Fruit fly (Drosophila melanogaster) whole organism, embryonic: ENCODE measurements around the gene CG17666.

ENCODE experiments used
- ATbp ChIP-seq: fragments of 200-800 bp; sonication (Bioruptor generic); optimal IDR thresholded peaks from 2 replicates; lab custom pipeline; 2017; ENCODE audit warnings: missing biosample characterization, mild to moderate bottlenecking, missing genetic modification characterization, missing genetic modification reagents
- Atf-2 ChIP-seq: fragments of 200-800 bp; sonication (Bioruptor generic); optimal IDR thresholded peaks from 2 replicates; lab custom pipeline; 2016; ENCODE audit warnings: missing biosample characterization, missing genetic modification characterization
- CG11456 ChIP-seq: fragments of 200-800 bp; sonication (Bioruptor generic); IDR thresholded peaks from 3 replicates; pipeline ENCODE4 v1.3.6; 2022; ENCODE audit warnings: missing biosample characterization, missing genetic modification characterization
- CG12769 ChIP-seq: fragments of 200-800 bp; sonication (Bioruptor generic); optimal IDR thresholded peaks from 2 replicates; lab custom pipeline; 2019; ENCODE audit warnings: missing biosample characterization, mild to moderate bottlenecking, missing genetic modification characterization, moderate library complexity
- CG14710 ChIP-seq: fragments of 200-800 bp; sonication (Bioruptor generic); optimal IDR thresholded peaks from 3 replicates; lab custom pipeline; 2019; ENCODE audit warnings: missing biosample characterization, mild to moderate bottlenecking, missing genetic modification characterization, moderate library complexity
- CG16813 ChIP-seq: fragments of 200-800 bp; sonication (Bioruptor generic); IDR thresholded peaks from 3 replicates; pipeline ENCODE4 v1.3.6; 2022; ENCODE audit warnings: missing biosample characterization, missing genetic modification characterization; ENCODE audit not compliant: partially characterized antibody
- CG17361 ChIP-seq: fragments of 200-800 bp; sonication (Bioruptor generic); IDR thresholded peaks from 3 replicates; pipeline ENCODE4 v1.3.6; 2022; ENCODE audit warnings: missing biosample characterization, missing genetic modification characterization
- CG17385 ChIP-seq: fragments of 200-800 bp; sonication (Bioruptor generic); optimal IDR thresholded peaks from 3 replicates; lab custom pipeline; 2018; ENCODE audit warnings: missing biosample characterization, mild to moderate bottlenecking, missing genetic modification characterization
- CG17568 ChIP-seq: fragments of 200-800 bp; sonication (Bioruptor generic); optimal IDR thresholded peaks from 2 replicates; lab custom pipeline; 2018; ENCODE audit warnings: missing biosample characterization, mild to moderate bottlenecking, missing genetic modification characterization, moderate library complexity
- CG32767 ChIP-seq: fragments of 200-800 bp; sonication (Bioruptor generic); IDR thresholded peaks from 2 replicates; pipeline ENCODE4 v1.3.6; 2022; ENCODE audit warnings: missing biosample characterization, missing genetic modification characterization
- CG34376 ChIP-seq: fragments of 200-800 bp; sonication (Bioruptor generic); optimal IDR thresholded peaks from 2 replicates; lab custom pipeline; 2018; ENCODE audit warnings: missing biosample characterization, mild to moderate bottlenecking, missing genetic modification characterization
- CG43689 ChIP-seq: fragments of 200-800 bp; sonication (Bioruptor generic); IDR thresholded peaks from 2 replicates; pipeline ENCODE4 v1.3.6; 2022; ENCODE audit warnings: missing biosample characterization, missing genetic modification characterization
- CG4424 ChIP-seq: fragments of 200-800 bp; sonication (Bioruptor generic); optimal IDR thresholded peaks from 3 replicates; lab custom pipeline; 2016; ENCODE audit warnings: missing biosample characterization, missing genetic modification characterization
- CG6654 ChIP-seq: fragments of 200-800 bp; sonication (Bioruptor generic); optimal IDR thresholded peaks from 2 replicates; lab custom pipeline; 2017; ENCODE audit warnings: missing biosample characterization, mild to moderate bottlenecking, missing genetic modification characterization
- CG6791 ChIP-seq: fragments of 200-800 bp; sonication (Bioruptor generic); IDR thresholded peaks from 3 replicates; pipeline ENCODE4 v1.3.6; 2022; ENCODE audit warnings: missing biosample characterization, missing genetic modification characterization; ENCODE audit not compliant: partially characterized antibody
- CG7786 ChIP-seq: fragments of 200-800 bp; sonication (Bioruptor generic); optimal IDR thresholded peaks from 2 replicates; lab custom pipeline; 2016; ENCODE audit warnings: missing biosample characterization, missing genetic modification characterization
- CG7963 ChIP-seq: fragments of 200-800 bp; sonication (Bioruptor generic); IDR thresholded peaks from 3 replicates; pipeline ENCODE4 v1.3.6; 2022; ENCODE audit warnings: missing biosample characterization, missing genetic modification characterization; ENCODE audit not compliant: partially characterized antibody
- CG8089 ChIP-seq: fragments of 200-800 bp; sonication (Bioruptor generic); optimal IDR thresholded peaks from 3 replicates; lab custom pipeline; 2016; ENCODE audit warnings: missing biosample characterization, missing genetic modification characterization
- Doc3 ChIP-seq: fragments of 200-800 bp; sonication (Bioruptor generic); IDR thresholded peaks from 3 replicates; pipeline ENCODE4 v1.3.6; 2022; ENCODE audit warnings: missing biosample characterization, missing genetic modification characterization; ENCODE audit not compliant: partially characterized antibody
- ERR ChIP-seq: fragments of 200-800 bp; sonication (Bioruptor generic); optimal IDR thresholded peaks from 2 replicates; lab custom pipeline; 2016; ENCODE audit warnings: missing biosample characterization, missing genetic modification characterization
- Ets65A ChIP-seq: fragments of 200-800 bp; sonication (Bioruptor generic); peaks from one replicate; lab custom pipeline; 2016; ENCODE audit warnings: missing biosample characterization, missing genetic modification characterization
- Hr78 ChIP-seq, 2 experiments: fragments of 200-800 bp in 1 of 2; fragments of >200 bp in 1 of 2; sonication (Bioruptor generic) in 1 of 2; optimal IDR thresholded peaks; 2 replicates each; lab custom pipeline; 2017 to 2019; ENCODE audit warnings: missing biosample characterization in 2 of 2, missing genetic modification characterization in 2 of 2, mild to moderate bottlenecking in 1 of 2, moderate library complexity in 1 of 2
- Lpt ChIP-seq: fragments of >200 bp; optimal IDR thresholded peaks from 2 replicates; lab custom pipeline; 2018; ENCODE audit warnings: missing biosample characterization, missing genetic modification characterization
- MTF-1 ChIP-seq: fragments of 200-800 bp; sonication (Bioruptor generic); optimal IDR thresholded peaks from 2 replicates; lab custom pipeline; 2018; ENCODE audit warnings: missing biosample characterization, mild to moderate bottlenecking, missing genetic modification characterization, borderline replicate concordance
- Scr ChIP-seq: fragments of 200-800 bp; sonication (Bioruptor generic); IDR thresholded peaks from 2 replicates; pipeline ENCODE4 v1.3.6; 2022; ENCODE audit warnings: missing biosample characterization, missing genetic modification characterization; ENCODE audit not compliant: partially characterized antibody
- Side ChIP-seq: fragments of 200-800 bp; sonication (Bioruptor generic); optimal IDR thresholded peaks from 2 replicates; lab custom pipeline; 2016; ENCODE audit warnings: missing biosample characterization, missing genetic modification characterization
- ac ChIP-seq: fragments of 200-800 bp; sonication (Bioruptor generic); optimal IDR thresholded peaks from 3 replicates; lab custom pipeline; 2017; ENCODE audit warnings: missing biosample characterization, mild to moderate bottlenecking, missing genetic modification characterization
- al ChIP-seq: fragments of 200-800 bp; sonication (Bioruptor generic); IDR thresholded peaks from 2 replicates; pipeline ENCODE4 v1.3.6; 2022; ENCODE audit warnings: missing biosample characterization, missing genetic modification characterization
- chif ChIP-seq, 2 experiments: fragments of 200-800 bp; sonication (Bioruptor generic); optimal IDR thresholded peaks; 3 replicates each; lab custom pipeline; 2016; ENCODE audit warnings: missing biosample characterization in 2 of 2, missing genetic modification characterization in 2 of 2
- cwo ChIP-seq: fragments of 200-800 bp; sonication (Bioruptor generic); optimal IDR thresholded peaks from 3 replicates; lab custom pipeline; 2017; ENCODE audit warnings: missing biosample characterization, missing genetic modification characterization, mild to moderate bottlenecking, moderate library complexity, missing genetic modification reagents
- exex ChIP-seq: fragments of 200-800 bp; sonication (Bioruptor generic); optimal IDR thresholded peaks from 4 replicates; lab custom pipeline; 2018; ENCODE audit warnings: missing biosample characterization, mild to moderate bottlenecking, missing genetic modification characterization, moderate library complexity
- her ChIP-seq: fragments of 200-800 bp; sonication (Bioruptor generic); optimal IDR thresholded peaks from 2 replicates; lab custom pipeline; 2016; ENCODE audit warnings: missing biosample characterization, missing genetic modification characterization
- hkb ChIP-seq, 2 experiments: fragments of 200-800 bp in 1 of 2; fragments of >200 bp in 1 of 2; sonication (Bioruptor generic) in 1 of 2; IDR thresholded peaks in 1 of 2; optimal IDR thresholded peaks in 1 of 2; 2 replicates each; pipeline versions ENCODE4 v1.3.6 to Lab custom; 2017 to 2022; ENCODE audit warnings: missing biosample characterization in 1 of 2, missing genetic modification characterization in 1 of 2
- sd ChIP-seq: fragments of 200-800 bp; sonication (Bioruptor generic); optimal IDR thresholded peaks from 3 replicates; lab custom pipeline; 2018; ENCODE audit warnings: missing biosample characterization, mild to moderate bottlenecking, missing genetic modification characterization, moderate library complexity
- sens ChIP-seq: fragments of 200-800 bp; sonication (Bioruptor generic); peaks from one replicate; lab custom pipeline; 2016; ENCODE audit warnings: missing biosample characterization, missing genetic modification characterization
- sug ChIP-seq: fragments of 200-800 bp; optimal IDR thresholded peaks from 2 replicates; lab custom pipeline; 2019; ENCODE audit warnings: missing biosample characterization, mild to moderate bottlenecking, missing genetic modification characterization, moderate library complexity
- tna ChIP-seq: fragments of 200-800 bp; sonication (Bioruptor generic); IDR thresholded peaks from 2 replicates; pipeline ENCODE4 v1.3.6; 2022; ENCODE audit warnings: missing biosample characterization, missing genetic modification characterization; ENCODE audit not compliant: partially characterized antibody

CG17666 gene

DNA sequence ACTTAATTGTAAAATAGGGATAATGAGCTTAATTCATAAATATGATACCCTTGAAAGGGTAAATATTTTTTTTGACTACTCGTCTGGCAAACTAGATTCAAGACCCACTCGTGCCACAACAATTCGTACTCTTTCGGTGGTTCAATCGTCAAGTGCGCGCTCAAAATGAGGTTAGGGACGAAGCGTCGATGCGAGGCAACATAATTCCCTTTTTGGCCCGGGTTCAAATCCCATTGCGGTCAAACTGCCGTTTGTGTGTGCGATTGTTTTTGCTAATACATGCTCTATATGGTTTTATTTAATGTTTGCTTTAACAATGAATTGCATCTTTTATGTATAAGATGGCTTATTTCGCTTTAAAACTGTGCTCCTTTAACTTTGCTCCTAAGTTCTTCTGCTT lies 34.6 kb downstream of the CG17666 start (continued):
- TF ChIP-seq ATbp (GFP tag; lab: Kevin White, UChicago) (no peak), MTF-1 (GFP tag; lab: Kevin White, UChicago) (no peak), CG32767 (GFP tag; lab: Robert Waterston, UW) (no peak), ERR (GFP tag; lab: Kevin White, UChicago) (peak; percentile 48), Ets65A (GFP tag; lab: Kevin White, UChicago) (peak; percentile 75), CG7963 (GFP tag; lab: Robert Waterston, UW) (peak; percentile 63; the same call in 2 of the 3 replicates), CG17361 (GFP tag; lab: Robert Waterston, UW) (no peak), Lpt (no peak), CG16813 (GFP tag; lab: Robert Waterston, UW) (peak; percentile 49; the same call in 2 of the 3 replicates), her (GFP tag; lab: Kevin White, UChicago) (no peak), Scr (peak; percentile 38), CG11456 (GFP tag; lab: Robert Waterston, UW) (no peak), CG8089 (no peak), CG6654 (GFP tag; lab: Kevin White, UChicago) (no peak), CG6791 (GFP tag; lab: Robert Waterston, UW) (peak; percentile 80; the same call in 2 of the 3 replicates), tna (GFP tag; lab: Robert Waterston, UW) (peak; percentile 56)
- TF ChIP-seq, all 482 proteins: peak for 20

dm6 chr3L:12827705-12828104 lies 46.6 kb downstream of the CG17666 start:
- no peak for TF ChIP-seq Doc3
- no peak for TF ChIP-seq CG16813 (GFP tag; lab: Robert Waterston, UW)
- TF ChIP-seq CG32767 (GFP tag; lab: Robert Waterston, UW): no peak
- TF ChIP-seq sug (tag; lab: Kevin White, UChicago): peak; percentile 96
- peak; percentile 20 for TF ChIP-seq CG34376 (GFP tag; lab: Kevin White, UChicago)
- TF ChIP-seq exex (tag; lab: Kevin White, UChicago): peak; percentile 70
- no peak for TF ChIP-seq ac (GFP tag; lab: Kevin White, UChicago)
- no peak for TF ChIP-seq CG43689 (GFP tag; lab: Robert Waterston, UW)

dm6 chr3L:12828532-12828931 lies 47.4 kb downstream of the CG17666 start:
- TF ChIP-seq chif (GFP tag; optimal IDR thresholded peaks at IDR 0.05; lab: Kevin White, UChicago) (no peak), cwo (peak; percentile 69), Hr78 (GFP tag; optimal IDR thresholded peaks at IDR 0.05; lab: Kevin White, UChicago) (peak in 1 of 2 experiments; percentile 34), exex (tag; lab: Kevin White, UChicago) (peak; percentile 77), CG7786 (GFP tag; lab: Kevin White, UChicago) (no peak), sens (peak; percentile 71), Atf-2 (no peak), CG11456 (GFP tag; lab: Robert Waterston, UW) (no peak), sd (tag; lab: Kevin White, UChicago) (peak; percentile 94), sug (tag; lab: Kevin White, UChicago) (peak; percentile 43), CG14710 (tag; lab: Kevin White, UChicago) (no peak), CG4424 (GFP tag; lab: Kevin White, UChicago) (no peak), al (GFP tag; lab: Robert Waterston, UW) (no peak), CG34376 (GFP tag; lab: Kevin White, UChicago) (peak; percentile 72), CG12769 (tag; lab: Kevin White, UChicago) (no peak), hkb (optimal IDR thresholded peaks at IDR 0.05; lab: Kevin White, UChicago) (no peak), hkb (GFP tag; IDR thresholded peaks at IDR 0.05; lab: Robert Waterston, UW) (no peak), CG17385 (no peak), Side (GFP tag; lab: Kevin White, UChicago) (no peak), CG17568 (GFP tag; lab: Kevin White, UChicago) (peak; percentile 17)
